Worm (Caenorhabditis elegans) whole organism, young adult: ENCODE measurements around the gene F19H8.2.
A peak's percentile ranks its signal among the peaks of the same experiment; 100 is the strongest.

ENCODE experiments used
- B0336.3 ChIP-seq: fragments of 200-800 bp; sonication (Bioruptor generic); IDR thresholded peaks from 2 replicates; pipeline ENCODE4 v1.3.6; 2022; ENCODE audit warnings: missing genetic modification characterization, missing compliant biosample characterization
- C06A6.2 ChIP-seq: fragments of 200-800 bp; sonication (Bioruptor generic); conservative IDR thresholded peaks from 2 replicates; pipeline ENCODE4 v1.3.6; 2022; ENCODE audit warnings: missing genetic modification characterization, missing compliant biosample characterization
- C17E4.6 ChIP-seq: fragments of 200-800 bp; sonication (Bioruptor generic); IDR thresholded peaks from 2 replicates; pipeline ENCODE4 v1.3.6; 2022; ENCODE audit warnings: missing genetic modification reagents, missing genetic modification characterization, missing compliant biosample characterization
- F23B12.7 ChIP-seq: sonication (generic microtip); optimal IDR thresholded peaks from 2 replicates; lab custom pipeline; 2017; ENCODE audit warnings: missing genetic modification characterization, mild to moderate bottlenecking, missing compliant biosample characterization, antibody characterized with exemption, moderate library complexity; ENCODE audit not compliant: insufficient read depth
- K11D2.4 ChIP-seq: fragments of 200-800 bp; sonication (Bioruptor generic); IDR thresholded peaks from 2 replicates; pipeline ENCODE4 v1.3.6; 2022; ENCODE audit warnings: missing genetic modification reagents, missing genetic modification characterization, missing compliant biosample characterization
- K12H6.12 ChIP-seq: fragments of 200-800 bp; sonication (Bioruptor generic); optimal IDR thresholded peaks from 2 replicates; lab custom pipeline; 2018; ENCODE audit warnings: mild to moderate bottlenecking, missing genetic modification characterization, missing compliant biosample characterization
- Y67H2A.10 ChIP-seq: fragments of 200-800 bp; sonication (Bioruptor generic); conservative IDR thresholded peaks from 2 replicates; pipeline ENCODE4 v1.3.6; 2022; ENCODE audit warnings: missing genetic modification reagents, missing genetic modification characterization, missing compliant biosample characterization
- ZK185.1 ChIP-seq: sonication (generic microtip); optimal IDR thresholded peaks from 2 replicates; lab custom pipeline; 2016; ENCODE audit warnings: mild to moderate bottlenecking, missing genetic modification characterization, missing compliant biosample characterization; ENCODE audit not compliant: poor library complexity, severe bottlenecking
- atf-7 ChIP-seq: sonication (generic microtip); optimal IDR thresholded peaks from 2 replicates; lab custom pipeline; 2017; ENCODE audit warnings: mild to moderate bottlenecking, missing genetic modification characterization, missing compliant biosample characterization
- attf-5 ChIP-seq: fragments of 200-800 bp; sonication (Bioruptor generic); optimal IDR thresholded peaks from 2 replicates; lab custom pipeline; 2018; ENCODE audit warnings: mild to moderate bottlenecking, missing genetic modification characterization, missing compliant biosample characterization
- bed-2 ChIP-seq: fragments of 200-800 bp; sonication (Bioruptor generic); IDR thresholded peaks from 2 replicates; pipeline ENCODE4 v1.3.6; 2022; ENCODE audit warnings: missing genetic modification reagents, missing genetic modification characterization, missing compliant biosample characterization
- cebp-1 ChIP-seq, 2 experiments: fragments of 200-800 bp in 1 of 2; sonication (Bioruptor generic) in 1 of 2; sonication (generic microtip) in 1 of 2; IDR thresholded peaks in 1 of 2; optimal IDR thresholded peaks in 1 of 2; 2 replicates each; pipeline versions ENCODE4 v1.3.6 to Lab custom; 2017 to 2022; ENCODE audit warnings: missing compliant biosample characterization in 2 of 2, missing genetic modification characterization in 2 of 2, mild to moderate bottlenecking in 1 of 2, missing genetic modification reagents in 1 of 2, moderate library complexity in 1 of 2
- chd-7 ChIP-seq: sonication (generic microtip); optimal IDR thresholded peaks from 2 replicates; lab custom pipeline; 2016; ENCODE audit warnings: mild to moderate bottlenecking, missing genetic modification characterization, moderate library complexity, missing compliant biosample characterization
- die-1 ChIP-seq: sonication (generic microtip); optimal IDR thresholded peaks from 2 replicates; lab custom pipeline; 2016; ENCODE audit warnings: missing genotype, mild to moderate bottlenecking, missing genetic modification characterization, missing compliant biosample characterization
- dox-1 ChIP-seq: fragments of 200-800 bp; sonication (Bioruptor generic); IDR thresholded peaks from 2 replicates; pipeline ENCODE4 v1.3.6; 2022; ENCODE audit warnings: missing genetic modification reagents, missing genetic modification characterization, missing compliant biosample characterization
- dpl-1 ChIP-seq: fragments of 150-350 bp; optimal IDR thresholded peaks from 2 replicates; lab custom pipeline; 2014; ENCODE audit warnings: missing biosample characterization, missing genetic modification reagents, missing genetic modification characterization
- egl-18 ChIP-seq: fragments of 200-800 bp; sonication (Bioruptor generic); IDR thresholded peaks from 2 replicates; pipeline ENCODE4 v1.3.6; 2022; ENCODE audit warnings: missing genetic modification reagents, missing genetic modification characterization, missing compliant biosample characterization
- him-1 ChIP-seq: sonication (generic microtip); optimal IDR thresholded peaks from 2 replicates; lab custom pipeline; 2016; ENCODE audit warnings: missing genotype, missing genetic modification reagents, missing genetic modification characterization, missing compliant biosample characterization
- hlh-12 ChIP-seq: sonication (generic microtip); optimal IDR thresholded peaks from 2 replicates; lab custom pipeline; 2016; ENCODE audit warnings: missing genetic modification characterization, missing compliant biosample characterization
- hlh-26 ChIP-seq: fragments of 200-800 bp; sonication (Bioruptor generic); conservative IDR thresholded peaks from 2 replicates; pipeline ENCODE4 v1.3.6; 2022; ENCODE audit warnings: missing genetic modification reagents, missing genetic modification characterization, missing compliant biosample characterization
- hmg-1.2 ChIP-seq: fragments of 200-800 bp; sonication (Bioruptor generic); IDR thresholded peaks from 2 replicates; pipeline ENCODE4 v1.3.6; 2022; ENCODE audit warnings: missing genetic modification reagents, missing genetic modification characterization, missing compliant biosample characterization
- hsf-1 ChIP-seq: fragments of 200-800 bp; sonication (Bioruptor generic); IDR thresholded peaks from 2 replicates; pipeline ENCODE4 v1.3.6; 2022; ENCODE audit warnings: missing genetic modification reagents, missing genetic modification characterization, missing compliant biosample characterization
- lag-1 ChIP-seq: fragments of 200-800 bp; sonication (Bioruptor generic); IDR thresholded peaks from 2 replicates; pipeline ENCODE4 v1.3.6; 2022; ENCODE audit warnings: missing genetic modification reagents, missing genetic modification characterization, missing compliant biosample characterization
- let-526 ChIP-seq: fragments of 200-800 bp; sonication (Bioruptor generic); IDR thresholded peaks from 2 replicates; pipeline ENCODE4 v1.3.6; 2022; ENCODE audit warnings: missing genetic modification reagents, missing genetic modification characterization, missing compliant biosample characterization
- let-607 ChIP-seq, 2 experiments: fragments of 200-800 bp in 1 of 2; sonication (Bioruptor generic) in 1 of 2; sonication (generic microtip) in 1 of 2; optimal IDR thresholded peaks; 2 replicates each; lab custom pipeline; 2016 to 2018; ENCODE audit warnings: mild to moderate bottlenecking in 2 of 2, missing compliant biosample characterization in 2 of 2, missing genetic modification characterization in 2 of 2, moderate library complexity in 2 of 2, missing genotype in 1 of 2
- lin-54 ChIP-seq: fragments of 200-800 bp; sonication (Bioruptor generic); optimal IDR thresholded peaks from 2 replicates; lab custom pipeline; 2018; ENCODE audit warnings: mild to moderate bottlenecking, missing genetic modification characterization, missing compliant biosample characterization
- mes-4 ChIP-seq: sonication (generic microtip); optimal IDR thresholded peaks from 2 replicates; lab custom pipeline; 2016; ENCODE audit warnings: missing genotype, missing genetic modification characterization, missing compliant biosample characterization
- nfyb-1 ChIP-seq: fragments of 200-800 bp; sonication (Bioruptor generic); IDR thresholded peaks from 2 replicates; pipeline ENCODE4 v1.3.6; 2022; ENCODE audit warnings: missing genetic modification reagents, missing genetic modification characterization, missing compliant biosample characterization
- nhr-80 ChIP-seq: sonication (generic microtip); optimal IDR thresholded peaks from 2 replicates; lab custom pipeline; 2016; ENCODE audit warnings: missing genetic modification characterization, missing compliant biosample characterization
- nhr-90 ChIP-seq: sonication (generic microtip); optimal IDR thresholded peaks from 2 replicates; lab custom pipeline; 2016; ENCODE audit warnings: missing genotype, mild to moderate bottlenecking, missing genetic modification characterization, missing compliant biosample characterization
- pbrm-1 ChIP-seq: fragments of 200-800 bp; sonication (Bioruptor generic); IDR thresholded peaks from 2 replicates; pipeline ENCODE4 v1.3.6; 2022; ENCODE audit warnings: missing genetic modification reagents, missing genetic modification characterization, missing compliant biosample characterization
- rec-8 ChIP-seq, 2 experiments: sonication (generic microtip); optimal IDR thresholded peaks; 2 replicates each; lab custom pipeline; 2016; ENCODE audit warnings: mild to moderate bottlenecking in 2 of 2, missing genetic modification characterization in 2 of 2, missing genetic modification reagents in 2 of 2, missing genotype in 2 of 2, missing biosample characterization in 1 of 2, missing compliant biosample characterization in 1 of 2, moderate library complexity in 1 of 2
- repo-1 ChIP-seq: sonication (generic microtip); optimal IDR thresholded peaks from 2 replicates; lab custom pipeline; 2017; ENCODE audit warnings: mild to moderate bottlenecking, missing genetic modification characterization, missing compliant biosample characterization
- sea-2 ChIP-seq: fragments of 200-800 bp; sonication (Bioruptor generic); IDR thresholded peaks from 2 replicates; pipeline ENCODE4 v1.3.6; 2022; ENCODE audit warnings: missing genetic modification characterization, missing compliant biosample characterization
- snpc-1.3 ChIP-seq: sonication (generic microtip); optimal IDR thresholded peaks from 2 replicates; lab custom pipeline; 2017; ENCODE audit warnings: missing genetic modification characterization, mild to moderate bottlenecking, missing compliant biosample characterization, antibody characterized with exemption, moderate library complexity, missing genotype, missing genetic modification reagents; ENCODE audit not compliant: insufficient read depth
- snpc-4 ChIP-seq, 5 experiments: fragments of 150-350 bp in 1 of 5; sonication (generic microtip) in 4 of 5; optimal IDR thresholded peaks; 2 replicates each; lab custom pipeline; 2014 to 2018; ENCODE audit warnings: missing genetic modification characterization in 5 of 5, missing biosample characterization in 3 of 5, antibody characterized with exemption in 2 of 5, mild to moderate bottlenecking in 2 of 5, missing compliant biosample characterization in 2 of 5, missing genotype in 2 of 5, moderate library complexity in 2 of 5, missing genetic modification reagents in 1 of 5
- somi-1 ChIP-seq: fragments of 200-800 bp; sonication (Bioruptor generic); optimal IDR thresholded peaks from 2 replicates; lab custom pipeline; 2018; ENCODE audit warnings: mild to moderate bottlenecking, missing genetic modification characterization, missing compliant biosample characterization
- tbp1 ChIP-seq: fragments of 200-800 bp; sonication (Bioruptor generic); optimal IDR thresholded peaks from 2 replicates; lab custom pipeline; 2018; ENCODE audit warnings: mild to moderate bottlenecking, missing genetic modification characterization, missing compliant biosample characterization
- tlf-1 ChIP-seq: fragments of 200-800 bp; sonication (Bioruptor generic); optimal IDR thresholded peaks from 2 replicates; lab custom pipeline; 2018; ENCODE audit warnings: mild to moderate bottlenecking, missing genetic modification characterization, missing compliant biosample characterization
- zim-3 ChIP-seq: sonication (generic microtip); optimal IDR thresholded peaks from 2 replicates; lab custom pipeline; 2017; ENCODE audit warnings: mild to moderate bottlenecking, missing genetic modification characterization, moderate library complexity, missing compliant biosample characterization
- ztf-26 ChIP-seq: sonication (generic microtip); optimal IDR thresholded peaks from 2 replicates; lab custom pipeline; 2017; ENCODE audit warnings: missing genetic modification characterization, missing compliant biosample characterization
- ztf-6 ChIP-seq: fragments of 200-800 bp; sonication (Bioruptor generic); IDR thresholded peaks from 2 replicates; pipeline ENCODE4 v1.3.6; 2022; ENCODE audit warnings: missing genetic modification reagents, missing genetic modification characterization, missing compliant biosample characterization

The F19H8.2 gene

DNA sequence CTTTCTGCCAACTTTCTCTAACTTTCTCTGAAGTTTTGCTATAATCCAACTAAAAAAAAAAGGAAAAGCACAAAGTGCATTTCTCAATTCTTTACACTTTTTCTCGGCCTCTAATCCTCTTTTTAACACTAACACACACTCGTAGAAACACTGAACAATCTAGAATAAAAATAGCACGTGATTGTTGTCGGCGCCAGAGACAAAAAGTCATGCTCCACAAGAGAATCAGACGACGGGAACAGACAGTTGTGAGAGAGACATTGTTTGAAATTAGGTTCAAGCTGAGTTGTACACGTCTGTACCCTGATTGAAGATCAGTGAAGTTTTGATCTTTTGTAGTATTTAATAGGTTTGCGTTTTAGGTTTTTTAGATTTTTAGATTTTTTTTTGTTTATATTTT, 7.3 kb downstream of the F19H8.2 start:
- TF ChIP-seq chd-7 (tag; lab: Kevin White, UChicago), result peak; percentile 46
- peak; percentile 66 for TF ChIP-seq atf-7
- no peak for TF ChIP-seq snpc-4 (GFP tag; optimal IDR thresholded peaks at IDR 0.05; lab: Kevin White, UChicago)
- peak in 1 of 4 experiments; percentile 17 for TF ChIP-seq snpc-4 (tag; optimal IDR thresholded peaks at IDR 0.05; lab: Kevin White, UChicago)
- no peak for TF ChIP-seq bed-2 (GFP tag; lab: Robert Waterston, UW)
- TF ChIP-seq hmg-1.2 (GFP tag; lab: Robert Waterston, UW), result peak; percentile 16; the same call in 1 of the 2 replicates
- TF ChIP-seq let-526 (GFP tag; lab: Robert Waterston, UW), result peak; percentile 31; the same call in 1 of the 2 replicates
- TF ChIP-seq dox-1, result no peak
- TF ChIP-seq somi-1 (GFP tag; lab: Kevin White, UChicago), result peak; percentile 28
- TF ChIP-seq K12H6.12 (tag; lab: Kevin White, UChicago), result peak; percentile 30
- TF ChIP-seq Y67H2A.10 (GFP tag; lab: Robert Waterston, UW), result no peak
- TF ChIP-seq lag-1 (GFP tag; lab: Robert Waterston, UW), result no peak
- no peak for TF ChIP-seq cebp-1 (GFP tag; IDR thresholded peaks at IDR 0.05; lab: Robert Waterston, UW)
- TF ChIP-seq cebp-1 (tag; optimal IDR thresholded peaks at IDR 0.05; lab: Kevin White, UChicago), result peak; percentile 63
- TF ChIP-seq nfyb-1 (GFP tag; lab: Robert Waterston, UW), result peak; percentile 54; the same call in 1 of the 2 replicates
- TF ChIP-seq K11D2.4 (GFP tag; lab: Robert Waterston, UW), result peak; percentile 54; the same call in 1 of the 2 replicates
- TF ChIP-seq rec-8 (tag; optimal IDR thresholded peaks at IDR 0.05; lab: Kevin White, UChicago), result no peak
- no peak for TF ChIP-seq C06A6.2 (GFP tag; lab: Robert Waterston, UW)
- peak; percentile 52 for TF ChIP-seq tbp1 (GFP tag; lab: Kevin White, UChicago)
- TF ChIP-seq let-607 (tag; optimal IDR thresholded peaks at IDR 0.05; lab: Kevin White, UChicago), result peak in 1 of 2 experiments; percentile 36
- peak; percentile 1 for TF ChIP-seq ztf-26 (tag; lab: Kevin White, UChicago)
- no peak for TF ChIP-seq hlh-26 (GFP tag; lab: Robert Waterston, UW)
- TF ChIP-seq F23B12.7 (tag; lab: Kevin White, UChicago), result peak; percentile 6
- peak; percentile 84 for TF ChIP-seq B0336.3
- TF ChIP-seq nhr-80, result peak; percentile 36
- no peak for TF ChIP-seq snpc-1.3 (tag; lab: Kevin White, UChicago)
- no peak for TF ChIP-seq repo-1 (tag; lab: Kevin White, UChicago)
- peak; percentile 4 for TF ChIP-seq attf-5 (GFP tag; lab: Kevin White, UChicago)
- no peak for TF ChIP-seq sea-2 (GFP tag; lab: Robert Waterston, UW)
- no peak for TF ChIP-seq die-1 (tag; lab: Kevin White, UChicago)
- TF ChIP-seq dpl-1 (GFP tag; lab: Kevin White, UChicago), result no peak
- TF ChIP-seq nhr-90 (tag; lab: Kevin White, UChicago), result no peak
- TF ChIP-seq ZK185.1 (tag; lab: Kevin White, UChicago), result peak; percentile 28
- TF ChIP-seq C17E4.6 (GFP tag; lab: Robert Waterston, UW), result no peak
- peak; percentile 40 for TF ChIP-seq lin-54
- no peak for TF ChIP-seq pbrm-1
- no peak for TF ChIP-seq hlh-12 (tag; lab: Kevin White, UChicago)
- TF ChIP-seq hsf-1 (GFP tag; lab: Robert Waterston, UW), result peak; percentile 83
- TF ChIP-seq ztf-6, result no peak
- TF ChIP-seq mes-4 (tag; lab: Kevin White, UChicago), result no peak
- TF ChIP-seq him-1, result no peak
- no peak for TF ChIP-seq zim-3 (tag; lab: Kevin White, UChicago)
- no peak for TF ChIP-seq egl-18 (GFP tag; lab: Robert Waterston, UW)
- TF ChIP-seq tlf-1 (GFP tag; lab: Kevin White, UChicago), result peak; percentile 29
- TF ChIP-seq, all 124 proteins: peak for 21
